Worm (Caenorhabditis elegans) whole organism, L4 larva: Measurements from ENCODE around the gene F10D7.10.

Experiments
- F37D6.2 ChIP-seq: sonication (generic microtip); optimal IDR thresholded peaks from 2 replicates; lab custom pipeline; 2016; ENCODE audit warnings: mild to moderate bottlenecking, missing genetic modification characterization, missing compliant biosample characterization
- F49E8.2 ChIP-seq: sonication (generic microtip); optimal IDR thresholded peaks from 2 replicates; lab custom pipeline; 2016; ENCODE audit warnings: missing compliant biosample characterization, mild to moderate bottlenecking, missing genetic modification characterization, borderline replicate concordance
- T26A8.4 ChIP-seq: fragments of 200-800 bp; sonication (Bioruptor generic); IDR thresholded peaks from 2 replicates; pipeline ENCODE4 v1.3.6; 2022; ENCODE audit warnings: missing genetic modification characterization, missing compliant biosample characterization
- Y5F2A.4 ChIP-seq: fragments of 200-800 bp; sonication (Bioruptor generic); optimal IDR thresholded peaks from 2 replicates; lab custom pipeline; 2018; ENCODE audit warnings: mild to moderate bottlenecking, missing genetic modification characterization, missing compliant biosample characterization
- ZK546.5 ChIP-seq, 2 experiments: sonication (generic microtip); optimal IDR thresholded peaks; 2 replicates each; lab custom pipeline; 2017; ENCODE audit warnings: missing biosample characterization in 2 of 2, missing genetic modification characterization in 2 of 2
- aha-1 ChIP-seq: fragments of 150-350 bp; peaks from one replicate; lab custom pipeline; 2014; ENCODE audit warnings: missing biosample characterization, missing genetic modification characterization
- attf-4 ChIP-seq: sonication (generic microtip); optimal IDR thresholded peaks from 3 replicates; lab custom pipeline; 2017; ENCODE audit warnings: missing biosample characterization, missing genetic modification characterization
- ceh-44 ChIP-seq: fragments of 200-800 bp; sonication (Bioruptor generic); IDR thresholded peaks from 2 replicates; pipeline ENCODE4 v1.3.6; 2022; ENCODE audit warnings: missing genetic modification reagents, missing genetic modification characterization, missing compliant biosample characterization
- ceh-82 ChIP-seq: sonication (generic microtip); optimal IDR thresholded peaks from 2 replicates; lab custom pipeline; 2017; ENCODE audit warnings: missing biosample characterization, missing genetic modification characterization
- ctbp-1 ChIP-seq: fragments of 200-800 bp; sonication (Bioruptor generic); IDR thresholded peaks from 2 replicates; pipeline ENCODE4 v1.3.6; 2022; ENCODE audit warnings: missing genetic modification reagents, missing genetic modification characterization, missing compliant biosample characterization
- daf-16 ChIP-seq, 3 experiments: sonication (generic microtip); optimal IDR thresholded peaks; 2 replicates each; lab custom pipeline; 2016 to 2017; ENCODE audit warnings: missing genetic modification characterization in 3 of 3, missing genetic modification reagents in 3 of 3, mild to moderate bottlenecking in 2 of 3, missing compliant biosample characterization in 2 of 3, missing biosample characterization in 1 of 3, moderate library complexity in 1 of 3
- dmd-6 ChIP-seq: fragments of 200-800 bp; sonication (Bioruptor generic); IDR thresholded peaks from 2 replicates; pipeline ENCODE4 v1.3.6; 2022; ENCODE audit warnings: missing genetic modification reagents, missing genetic modification characterization, missing compliant biosample characterization
- dve-1 ChIP-seq: sonication (generic microtip); optimal IDR thresholded peaks from 2 replicates; lab custom pipeline; 2017; ENCODE audit warnings: antibody characterized with exemption, mild to moderate bottlenecking, missing genetic modification characterization, missing compliant biosample characterization; ENCODE audit not compliant: insufficient read depth
- egl-27 ChIP-seq: sonication (generic microtip); optimal IDR thresholded peaks from 3 replicates; lab custom pipeline; 2017; ENCODE audit warnings: missing biosample characterization, missing genetic modification reagents, missing genetic modification characterization
- egl-43 ChIP-seq: fragments of 200-800 bp; sonication (Bioruptor generic); IDR thresholded peaks from 2 replicates; pipeline ENCODE4 v1.3.6; 2022; ENCODE audit warnings: missing genetic modification reagents, missing genetic modification characterization, missing compliant biosample characterization
- fos-1 ChIP-seq: fragments of 150-350 bp; optimal IDR thresholded peaks from 2 replicates; lab custom pipeline; 2014; ENCODE audit warnings: missing biosample characterization, missing genetic modification characterization
- gei-8 ChIP-seq: fragments of 200-800 bp; sonication (Bioruptor generic); optimal IDR thresholded peaks from 2 replicates; lab custom pipeline; 2018; ENCODE audit warnings: mild to moderate bottlenecking, missing genetic modification characterization, missing compliant biosample characterization
- hlh-30 ChIP-seq: sonication (generic microtip); optimal IDR thresholded peaks from 2 replicates; lab custom pipeline; 2017; ENCODE audit warnings: antibody characterized with exemption, mild to moderate bottlenecking, missing genetic modification characterization, missing compliant biosample characterization; ENCODE audit not compliant: insufficient read depth
- lim-7 ChIP-seq: fragments of 200-800 bp; sonication (Bioruptor generic); IDR thresholded peaks from 2 replicates; pipeline ENCODE4 v1.3.6; 2022; ENCODE audit warnings: missing genetic modification characterization, missing compliant biosample characterization
- lsy-2 ChIP-seq, 2 experiments: fragments of 150-350 bp in 1 of 2; sonication (generic microtip) in 1 of 2; optimal IDR thresholded peaks; 2 replicates each; lab custom pipeline; 2014 to 2017; ENCODE audit warnings: missing biosample characterization in 2 of 2, missing genetic modification characterization in 2 of 2
- madf-9 ChIP-seq: fragments of 200-800 bp; sonication (Bioruptor generic); conservative IDR thresholded peaks from 2 replicates; pipeline ENCODE4 v1.3.6; 2022; ENCODE audit warnings: missing genetic modification reagents, missing genetic modification characterization, missing compliant biosample characterization
- mes-2 ChIP-seq: sonication (generic microtip); optimal IDR thresholded peaks from 2 replicates; lab custom pipeline; 2016; ENCODE audit warnings: missing genotype, mild to moderate bottlenecking, missing genetic modification characterization, missing compliant biosample characterization; ENCODE audit not compliant: poor library complexity, severe bottlenecking
- mxl-2 ChIP-seq: fragments of 200-800 bp; sonication (Bioruptor generic); conservative IDR thresholded peaks from 2 replicates; pipeline ENCODE4 v1.3.6; 2022; ENCODE audit warnings: missing genetic modification reagents, missing genetic modification characterization, missing compliant biosample characterization
- nhr-11 ChIP-seq: fragments of 150-350 bp; optimal IDR thresholded peaks from 2 replicates; lab custom pipeline; 2014; ENCODE audit warnings: missing biosample characterization, missing genetic modification characterization
- nhr-77 ChIP-seq: fragments of 150-350 bp; optimal IDR thresholded peaks from 2 replicates; lab custom pipeline; 2014; ENCODE audit warnings: missing biosample characterization, missing genetic modification characterization
- php-3 ChIP-seq: fragments of 200-800 bp; sonication (Bioruptor generic); IDR thresholded peaks from 2 replicates; pipeline ENCODE4 v1.3.6; 2022; ENCODE audit warnings: missing genetic modification reagents, missing genetic modification characterization, missing compliant biosample characterization
- rbr-2 ChIP-seq: sonication (generic microtip); optimal IDR thresholded peaks from 2 replicates; lab custom pipeline; 2016; ENCODE audit warnings: missing genotype, missing genetic modification characterization, missing compliant biosample characterization
- saeg-2 ChIP-seq: fragments of 200-800 bp; sonication (Bioruptor generic); IDR thresholded peaks from 2 replicates; pipeline ENCODE4 v1.3.6; 2022; ENCODE audit warnings: missing genetic modification reagents, missing genetic modification characterization, missing compliant biosample characterization
- set-16 ChIP-seq: fragments of 200-800 bp; sonication (Bioruptor generic); IDR thresholded peaks from 2 replicates; pipeline ENCODE4 v1.3.6; 2022; ENCODE audit warnings: missing genetic modification reagents, missing genetic modification characterization, missing compliant biosample characterization
- snpc-1.2 ChIP-seq: fragments of 200-800 bp; sonication (Bioruptor generic); IDR thresholded peaks from 2 replicates; pipeline ENCODE4 v1.3.6; 2022; ENCODE audit warnings: missing genetic modification reagents, missing genetic modification characterization, missing compliant biosample characterization
- tra-1 ChIP-seq: fragments of 200-800 bp; sonication (Bioruptor generic); IDR thresholded peaks from 2 replicates; pipeline ENCODE4 v1.3.6; 2022; ENCODE audit warnings: missing genetic modification reagents, missing genetic modification characterization, missing compliant biosample characterization
- unc-39 ChIP-seq: sonication (generic microtip); optimal IDR thresholded peaks from 2 replicates; lab custom pipeline; 2017; ENCODE audit warnings: missing biosample characterization, missing genetic modification characterization
- unc-62 ChIP-seq, 3 experiments: fragments of 150-350 bp in 1 of 3; sonication (generic microtip); optimal IDR thresholded peaks in 2 of 3; peaks in 1 of 3; 1 replicate in 1 of 3; 2 replicates in 2 of 3; lab custom pipeline; 2014 to 2017; ENCODE audit warnings: missing biosample characterization in 3 of 3, missing genetic modification characterization in 3 of 3, missing genetic modification reagents in 3 of 3, missing genotype in 1 of 3
- ztf-11 ChIP-seq: fragments of 150-350 bp; optimal IDR thresholded peaks from 2 replicates; lab custom pipeline; 2014; ENCODE audit warnings: missing biosample characterization, missing genetic modification characterization

Gene F10D7.10

DNA sequence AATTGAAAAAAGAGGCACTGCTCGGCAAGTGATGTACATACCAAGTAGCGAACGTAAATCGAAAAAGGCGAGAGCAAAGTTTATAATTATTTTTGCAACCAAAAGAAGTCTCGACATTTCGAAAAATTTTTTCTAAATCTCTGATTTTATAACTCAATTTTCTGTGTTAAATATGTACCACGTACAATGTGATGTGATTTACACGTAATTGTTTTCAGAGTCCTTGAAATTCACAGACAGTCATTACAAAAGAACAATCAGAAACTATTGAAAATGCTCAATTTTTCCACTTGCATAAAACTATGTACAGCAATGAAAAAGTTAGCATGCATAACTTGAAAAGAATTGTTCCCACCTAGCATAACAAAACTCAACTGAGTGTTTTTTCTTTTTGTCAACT is 23.5 kb upstream of the F10D7.10 start:
- no peak for TF ChIP-seq daf-16 (GFP tag; optimal IDR thresholded peaks at IDR 0.05; lab: Kevin White, UChicago)
- no peak for TF ChIP-seq daf-16 (tag; optimal IDR thresholded peaks at IDR 0.05; lab: Kevin White, UChicago)
- TF ChIP-seq T26A8.4 (GFP tag; lab: Robert Waterston, UW), result no peak
- peak in 1 of 2 experiments; percentile 91 for TF ChIP-seq unc-62 (GFP tag; optimal IDR thresholded peaks at IDR 0.05 in 1 of 2; lab: Kevin White, UChicago)
- no peak for TF ChIP-seq unc-62 (tag; optimal IDR thresholded peaks at IDR 0.05; lab: Kevin White, UChicago)
- no peak for TF ChIP-seq mxl-2
- no peak for TF ChIP-seq attf-4
- TF ChIP-seq ctbp-1 (GFP tag; lab: Robert Waterston, UW), result no peak

DNA sequence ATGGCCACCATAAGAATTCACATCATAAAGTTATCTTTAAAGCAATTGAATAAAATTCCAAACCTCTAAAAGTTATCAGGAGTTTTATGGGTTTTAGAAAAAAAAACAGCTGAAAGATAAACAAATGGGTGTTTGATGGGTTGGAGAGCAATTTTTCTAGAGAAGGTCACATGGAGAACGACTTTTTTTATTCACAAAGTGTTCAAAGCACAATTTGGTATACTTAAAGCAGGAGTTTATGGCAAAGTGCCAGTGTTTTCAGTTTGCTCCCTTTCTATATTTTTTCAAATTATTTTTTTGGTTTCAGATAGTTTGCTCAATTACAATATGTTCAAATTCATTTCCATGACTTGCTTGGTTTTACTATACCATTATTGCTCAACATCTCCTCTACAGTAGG is 21.7 kb upstream of the F10D7.10 start, which contains the start of gene F11C7.6:
Gene F11C7.6, plus strand, starts transcription at position 301 of the 400 bp plus-strand sequence.
- TF ChIP-seq hlh-30 (tag; lab: Kevin White, UChicago) (no peak), saeg-2 (GFP tag; lab: Robert Waterston, UW) (no peak), unc-62 (GFP tag; optimal IDR thresholded peaks at IDR 0.05 in 1 of 2; lab: Kevin White, UChicago) (peak in 1 of 2 experiments; percentile 49), unc-62 (tag; optimal IDR thresholded peaks at IDR 0.05; lab: Kevin White, UChicago) (no peak), ztf-11 (tag; lab: Kevin White, UChicago) (no peak), php-3 (peak; percentile 42; the same call in 1 of the 2 replicates), dve-1 (tag; lab: Kevin White, UChicago) (peak; percentile 36), set-16 (GFP tag; lab: Robert Waterston, UW) (no peak)

DNA sequence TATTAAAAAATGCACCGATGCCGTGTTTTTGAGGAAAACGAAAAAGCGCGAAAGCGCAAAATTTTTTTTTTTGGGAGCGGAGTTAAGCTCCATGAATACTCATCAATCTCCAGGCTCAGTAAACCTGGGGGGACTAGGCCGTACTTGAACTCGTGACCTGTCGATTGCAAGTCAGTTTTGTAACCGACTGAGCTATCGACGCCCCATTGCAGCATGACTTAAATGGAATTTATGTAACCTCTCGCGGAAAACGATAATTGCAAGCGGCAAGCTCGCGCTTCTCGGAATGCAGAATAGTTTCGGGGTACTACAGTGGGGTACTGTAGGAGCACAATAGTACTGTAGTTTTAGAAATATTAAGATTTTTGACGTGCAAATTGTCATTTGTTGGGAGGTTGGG is 20.9 kb upstream of the F10D7.10 start:
- 0 out of 2 replicates have a peak, but pooled peaks have one; percentile 34 for TF ChIP-seq snpc-1.2
- TF ChIP-seq egl-27 (tag; lab: Kevin White, UChicago), result no peak
- TF ChIP-seq saeg-2 (GFP tag; lab: Robert Waterston, UW), result no peak
- TF ChIP-seq set-16 (GFP tag; lab: Robert Waterston, UW), result no peak
- TF ChIP-seq tra-1 (GFP tag; lab: Robert Waterston, UW), result no peak
- TF ChIP-seq aha-1 (tag; lab: Kevin White, UChicago), result peak; percentile 44
- TF ChIP-seq ceh-82, result no peak
- TF ChIP-seq madf-9 (GFP tag; lab: Robert Waterston, UW), result 0 out of 2 replicates have a peak, but pooled peaks have one; percentile 5
- no peak for TF ChIP-seq ZK546.5 (tag; optimal IDR thresholded peaks at IDR 0.05; lab: Kevin White, UChicago)
- no peak for TF ChIP-seq ceh-44
- peak; percentile 61; the same call in 1 of the 2 replicates for TF ChIP-seq lim-7 (GFP tag; lab: Robert Waterston, UW)
- no peak for TF ChIP-seq F37D6.2 (tag; lab: Kevin White, UChicago)
- TF ChIP-seq nhr-11 (tag; lab: Kevin White, UChicago), result no peak
- TF ChIP-seq F49E8.2 (tag; lab: Kevin White, UChicago), result no peak
- peak; percentile 36; the same call in 1 of the 2 replicates for TF ChIP-seq egl-43 (GFP tag; lab: Robert Waterston, UW)
- no peak for TF ChIP-seq unc-39 (tag; lab: Kevin White, UChicago)
- TF ChIP-seq hlh-30 (tag; lab: Kevin White, UChicago), result no peak
- no peak for TF ChIP-seq Y5F2A.4 (GFP tag; lab: Kevin White, UChicago)
- TF ChIP-seq rbr-2 (tag; lab: Kevin White, UChicago), result no peak
- TF ChIP-seq lsy-2 (tag; optimal IDR thresholded peaks at IDR 0.05; lab: Kevin White, UChicago), result no peak
- TF ChIP-seq dmd-6 (GFP tag; lab: Robert Waterston, UW), result 0 out of 2 replicates have a peak, but pooled peaks have one; percentile 11
- TF ChIP-seq fos-1 (tag; lab: Kevin White, UChicago), result no peak
- TF ChIP-seq nhr-77 (tag; lab: Kevin White, UChicago), result no peak
- TF ChIP-seq, all 104 proteins: peak for 6

DNA sequence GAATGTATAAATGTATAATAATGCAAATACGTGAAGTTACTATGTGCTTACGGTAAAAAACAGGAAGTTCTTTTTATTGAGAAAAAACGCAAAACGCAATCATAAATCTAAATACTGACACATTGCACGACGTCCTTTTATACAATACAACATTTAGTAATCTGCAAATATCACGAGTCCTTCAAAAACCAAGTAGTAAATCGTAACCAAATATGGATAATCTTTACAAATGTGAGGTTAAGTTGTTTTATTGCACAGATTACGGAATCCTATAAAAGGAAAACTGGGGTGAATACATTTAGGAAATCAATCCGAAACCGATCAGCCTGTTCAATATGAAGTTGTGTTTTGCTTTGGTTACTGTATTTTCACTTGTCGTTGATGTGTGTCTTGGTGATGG is 18.7 kb upstream of the F10D7.10 start, which contains the start of gene F11C7.7:
Gene F11C7.7, plus strand, starts transcription at position 301 of the 400 bp plus-strand sequence.
- TF ChIP-seq mes-2 (tag; lab: Kevin White, UChicago), result no peak
- no peak for TF ChIP-seq gei-8 (GFP tag; lab: Kevin White, UChicago)
